Worm (Caenorhabditis elegans) whole organism, late embryonic: ENCODE measurements around the gene C42C1.12.

ENCODE experiments used
- F13H6.1 ChIP-seq: sonication (generic microtip); optimal IDR thresholded peaks from 2 replicates; lab custom pipeline; 2016; ENCODE audit warnings: missing genetic modification characterization, missing compliant biosample characterization
- K02D7.2 ChIP-seq: sonication (generic microtip); optimal IDR thresholded peaks from 2 replicates; lab custom pipeline; 2017; ENCODE audit warnings: mild to moderate bottlenecking, missing genetic modification characterization, missing compliant biosample characterization
- ahr-1 ChIP-seq: sonication (generic microtip); optimal IDR thresholded peaks from 2 replicates; lab custom pipeline; 2016; ENCODE audit warnings: missing genetic modification characterization, missing compliant biosample characterization
- ama-1 ChIP-seq: fragments of 150-350 bp; optimal IDR thresholded peaks from 2 replicates; lab custom pipeline; 2014
- ceh-14 ChIP-seq: sonication (generic microtip); optimal IDR thresholded peaks from 2 replicates; lab custom pipeline; 2016; ENCODE audit warnings: missing genotype, missing genetic modification characterization, missing compliant biosample characterization
- ceh-19 ChIP-seq: fragments of 200-800 bp; sonication (Bioruptor generic); optimal IDR thresholded peaks from 2 replicates; lab custom pipeline; 2018; ENCODE audit warnings: mild to moderate bottlenecking, missing genetic modification characterization, missing compliant biosample characterization
- ceh-2 ChIP-seq: sonication (generic microtip); optimal IDR thresholded peaks from 2 replicates; lab custom pipeline; 2016; ENCODE audit warnings: missing genotype, missing genetic modification characterization, missing compliant biosample characterization
- ceh-24 ChIP-seq: sonication (generic microtip); optimal IDR thresholded peaks from 2 replicates; lab custom pipeline; 2016; ENCODE audit warnings: mild to moderate bottlenecking, missing genetic modification characterization, missing compliant biosample characterization
- ceh-45 ChIP-seq: fragments of 200-800 bp; sonication (Bioruptor generic); IDR thresholded peaks from 2 replicates; pipeline ENCODE4 v1.3.6; 2022; ENCODE audit warnings: missing genetic modification reagents, missing genetic modification characterization, missing compliant biosample characterization
- ceh-48 ChIP-seq: sonication (generic microtip); optimal IDR thresholded peaks from 2 replicates; lab custom pipeline; 2016; ENCODE audit warnings: missing genetic modification characterization, inconsistent platforms, missing compliant biosample characterization
- ceh-9 ChIP-seq: sonication (generic microtip); optimal IDR thresholded peaks from 2 replicates; lab custom pipeline; 2016; ENCODE audit warnings: mild to moderate bottlenecking, missing genetic modification characterization, inconsistent platforms, missing compliant biosample characterization
- che-1 ChIP-seq: sonication (generic microtip); optimal IDR thresholded peaks from 2 replicates; lab custom pipeline; 2016; ENCODE audit warnings: mild to moderate bottlenecking, missing genetic modification characterization, missing compliant biosample characterization
- dmd-4 ChIP-seq: sonication (generic microtip); optimal IDR thresholded peaks from 2 replicates; lab custom pipeline; 2016; ENCODE audit warnings: borderline replicate concordance, missing genetic modification characterization, missing compliant biosample characterization
- elt-2 ChIP-seq: sonication (generic microtip); optimal IDR thresholded peaks from 2 replicates; lab custom pipeline; 2016; ENCODE audit warnings: missing genetic modification reagents, missing genetic modification characterization, missing compliant biosample characterization
- elt-4 ChIP-seq: sonication (generic microtip); optimal IDR thresholded peaks from 2 replicates; lab custom pipeline; 2016; ENCODE audit warnings: missing genetic modification characterization, missing compliant biosample characterization
- ets-4 ChIP-seq: sonication (generic microtip); optimal IDR thresholded peaks from 2 replicates; lab custom pipeline; 2016; ENCODE audit warnings: missing genetic modification characterization, missing compliant biosample characterization
- fkh-10 ChIP-seq: fragments of 150-350 bp; optimal IDR thresholded peaks from 2 replicates; lab custom pipeline; 2014; ENCODE audit warnings: missing biosample characterization, missing genetic modification reagents, missing genetic modification characterization
- gmeb-2 ChIP-seq: sonication (generic microtip); optimal IDR thresholded peaks from 2 replicates; lab custom pipeline; 2016; ENCODE audit warnings: missing genetic modification characterization, inconsistent platforms, missing compliant biosample characterization
- hlh-13 ChIP-seq: fragments of 200-800 bp; sonication (Bioruptor generic); optimal IDR thresholded peaks from 2 replicates; lab custom pipeline; 2018; ENCODE audit warnings: mild to moderate bottlenecking, missing genetic modification characterization, missing compliant biosample characterization
- hlh-15 ChIP-seq: sonication (generic microtip); optimal IDR thresholded peaks from 2 replicates; lab custom pipeline; 2016; ENCODE audit warnings: missing genetic modification characterization, missing compliant biosample characterization
- hlh-30 ChIP-seq: sonication (generic microtip); optimal IDR thresholded peaks from 2 replicates; lab custom pipeline; 2017; ENCODE audit warnings: antibody characterized with exemption, missing genetic modification characterization, missing compliant biosample characterization; ENCODE audit not compliant: insufficient read depth
- hlh-6 ChIP-seq: sonication (generic microtip); optimal IDR thresholded peaks from 2 replicates; lab custom pipeline; 2016; ENCODE audit warnings: missing genotype, missing genetic modification characterization, missing compliant biosample characterization
- hlh-8 ChIP-seq: sonication (generic microtip); optimal IDR thresholded peaks from 2 replicates; lab custom pipeline; 2016; ENCODE audit warnings: missing genotype, missing genetic modification characterization, missing compliant biosample characterization
- lim-6 ChIP-seq: sonication (generic microtip); optimal IDR thresholded peaks from 2 replicates; lab custom pipeline; 2016; ENCODE audit warnings: missing genetic modification characterization, missing compliant biosample characterization
- lin-11 ChIP-seq: fragments of 200-800 bp; sonication (Bioruptor generic); optimal IDR thresholded peaks from 2 replicates; lab custom pipeline; 2018; ENCODE audit warnings: mild to moderate bottlenecking, missing genetic modification characterization, missing compliant biosample characterization
- mec-3 ChIP-seq: sonication (generic microtip); optimal IDR thresholded peaks from 2 replicates; lab custom pipeline; 2016; ENCODE audit warnings: borderline replicate concordance, missing genetic modification characterization, missing compliant biosample characterization
- nhr-11 ChIP-seq: fragments of 150-350 bp; optimal IDR thresholded peaks from 2 replicates; lab custom pipeline; 2014; ENCODE audit warnings: missing biosample characterization, missing genetic modification characterization
- nhr-232 ChIP-seq: sonication (generic microtip); optimal IDR thresholded peaks from 2 replicates; lab custom pipeline; 2016; ENCODE audit warnings: missing genetic modification characterization, missing compliant biosample characterization
- npax-4 ChIP-seq: sonication (generic microtip); optimal IDR thresholded peaks from 2 replicates; lab custom pipeline; 2016; ENCODE audit warnings: missing genetic modification characterization, missing compliant biosample characterization
- pax-1 ChIP-seq: fragments of 150-350 bp; optimal IDR thresholded peaks from 2 replicates; lab custom pipeline; 2014; ENCODE audit warnings: missing biosample characterization, missing genetic modification characterization
- pha-4 ChIP-seq: fragments of 150-350 bp; optimal IDR thresholded peaks from 2 replicates; lab custom pipeline; 2018; ENCODE audit warnings: missing biosample characterization, missing genetic modification reagents, missing genetic modification characterization
- pqm-1 ChIP-seq: sonication (generic microtip); optimal IDR thresholded peaks from 2 replicates; lab custom pipeline; 2016; ENCODE audit warnings: missing genetic modification characterization, missing compliant biosample characterization
- rnt-1 ChIP-seq: sonication (generic microtip); optimal IDR thresholded peaks from 2 replicates; lab custom pipeline; 2016; ENCODE audit warnings: missing genetic modification characterization, missing compliant biosample characterization
- sox-2 ChIP-seq: fragments of 200-800 bp; sonication (Bioruptor generic); IDR thresholded peaks from 2 replicates; pipeline ENCODE4 v1.3.6; 2022; ENCODE audit warnings: missing genetic modification reagents, missing genetic modification characterization, missing compliant biosample characterization
- sox-4 ChIP-seq: sonication (generic microtip); optimal IDR thresholded peaks from 2 replicates; lab custom pipeline; 2017; ENCODE audit warnings: mild to moderate bottlenecking, missing genetic modification characterization, inconsistent platforms, missing compliant biosample characterization
- ttx-3 ChIP-seq: sonication (generic microtip); optimal IDR thresholded peaks from 2 replicates; lab custom pipeline; 2016; ENCODE audit warnings: missing genetic modification reagents, missing genetic modification characterization, missing compliant biosample characterization
- unc-3 ChIP-seq, 2 experiments: fragments of 200-800 bp in 1 of 2; sonication (Bioruptor generic) in 1 of 2; sonication (generic microtip) in 1 of 2; conservative IDR thresholded peaks in 1 of 2; optimal IDR thresholded peaks in 1 of 2; 2 replicates each; pipeline versions ENCODE4 v1.3.6 to Lab custom; 2016 to 2022; ENCODE audit warnings: missing compliant biosample characterization in 2 of 2, missing genetic modification characterization in 2 of 2, missing genetic modification reagents in 1 of 2
- zip-5 ChIP-seq: sonication (generic microtip); optimal IDR thresholded peaks from 2 replicates; lab custom pipeline; 2016; ENCODE audit warnings: missing genetic modification characterization, missing compliant biosample characterization

Gene C42C1.12

ce11 chrIV:12311597-12311996, 29.6 kb upstream of the C42C1.12 start, which contains the start of gene oac-58:
oac-58 (minus strand) TSS chrIV:12311697.
- no peak for TF ChIP-seq unc-3 (GFP tag; conservative IDR thresholded peaks at IDR 0.05; lab: Robert Waterston, UW)
- TF ChIP-seq unc-3 (tag; optimal IDR thresholded peaks at IDR 0.05; lab: Kevin White, UChicago), result no peak
- TF ChIP-seq ceh-24 (tag; lab: Kevin White, UChicago), result no peak
- no peak for TF ChIP-seq hlh-8
- no peak for TF ChIP-seq ahr-1
- TF ChIP-seq ceh-19 (GFP tag; lab: Kevin White, UChicago), result no peak
- no peak for TF ChIP-seq zip-5 (tag; lab: Kevin White, UChicago)
- no peak for TF ChIP-seq gmeb-2 (tag; lab: Kevin White, UChicago)
- TF ChIP-seq hlh-15 (tag; lab: Kevin White, UChicago), result no peak
- no peak for TF ChIP-seq pha-4 (tag; lab: Kevin White, UChicago)
- no peak for TF ChIP-seq F13H6.1
- TF ChIP-seq ceh-45, result no peak
- no peak for TF ChIP-seq ets-4 (tag; lab: Kevin White, UChicago)
- no peak for TF ChIP-seq ceh-9
- TF ChIP-seq hlh-30 (tag; lab: Kevin White, UChicago), result no peak
- no peak for TF ChIP-seq nhr-11 (tag; lab: Kevin White, UChicago)
- no peak for TF ChIP-seq K02D7.2 (tag; lab: Kevin White, UChicago)
- TF ChIP-seq ceh-14, result no peak
- no peak for TF ChIP-seq che-1 (tag; lab: Kevin White, UChicago)
- no peak for TF ChIP-seq lim-6 (tag; lab: Kevin White, UChicago)
- TF ChIP-seq ceh-2 (tag; lab: Kevin White, UChicago), result no peak
- TF ChIP-seq, all 69 proteins: peak for 0

- TF ChIP-seq pax-1 (tag; lab: Kevin White, UChicago) (no peak), pqm-1 (tag; lab: Kevin White, UChicago) (no peak), lin-11 (no peak), sox-2 (no peak), zip-5 (tag; lab: Kevin White, UChicago) (no peak), ama-1 (lab: Kevin White, UChicago) (no peak), rnt-1 (tag; lab: Kevin White, UChicago) (no peak), lim-6 (tag; lab: Kevin White, UChicago) (no peak), hlh-13 (GFP tag; lab: Kevin White, UChicago) (no peak), ceh-45 (no peak), sox-4 (no peak), ttx-3 (tag; lab: Kevin White, UChicago) (no peak), nhr-11 (tag; lab: Kevin White, UChicago) (no peak), ceh-48 (no peak)
- TF ChIP-seq, all 69 proteins: peak for 0
Measured at ce11 chrIV:12307720-12308119, 25.7 kb upstream of the C42C1.12 start, which contains the start of gene oac-57. oac-57 (minus strand) TSS chrIV:12307820.

ce11 chrIV:12305956-12306355, 23.9 kb upstream of the C42C1.12 start:
- no peak for TF ChIP-seq zip-5 (tag; lab: Kevin White, UChicago)
- no peak for TF ChIP-seq nhr-232 (tag; lab: Kevin White, UChicago)
- no peak for TF ChIP-seq sox-4
- TF ChIP-seq elt-2, result peak; percentile 31
- TF ChIP-seq rnt-1 (tag; lab: Kevin White, UChicago), result no peak
- TF ChIP-seq dmd-4 (tag; lab: Kevin White, UChicago), result no peak

ce11 chrIV:12304750-12305149, 22.7 kb upstream of the C42C1.12 start:
- no peak for TF ChIP-seq elt-4 (tag; lab: Kevin White, UChicago)
- no peak for TF ChIP-seq unc-3 (GFP tag; conservative IDR thresholded peaks at IDR 0.05; lab: Robert Waterston, UW)
- no peak for TF ChIP-seq unc-3 (tag; optimal IDR thresholded peaks at IDR 0.05; lab: Kevin White, UChicago)
- TF ChIP-seq fkh-10 (GFP tag; lab: Kevin White, UChicago), result no peak
- TF ChIP-seq hlh-6 (tag; lab: Kevin White, UChicago), result no peak
- no peak for TF ChIP-seq gmeb-2 (tag; lab: Kevin White, UChicago)
- no peak for TF ChIP-seq mec-3 (tag; lab: Kevin White, UChicago)
- no peak for TF ChIP-seq pqm-1 (tag; lab: Kevin White, UChicago)
- TF ChIP-seq npax-4 (tag; lab: Kevin White, UChicago), result no peak
